Worm (Caenorhabditis elegans) whole organism, mixed stage, embryonic: ENCODE data around the gene gtf-2H2C.

ENCODE experiments used
- blmp-1 ChIP-seq: fragments of 150-350 bp; optimal IDR thresholded peaks from 2 replicates; lab custom pipeline; 2014; ENCODE audit warnings: missing biosample characterization, missing genetic modification characterization
- lin-32 ChIP-seq: fragments of 200-800 bp; sonication (Bioruptor generic); optimal IDR thresholded peaks from 2 replicates; lab custom pipeline; 2018; ENCODE audit warnings: mild to moderate bottlenecking, missing genetic modification characterization, missing compliant biosample characterization
- mep-1 ChIP-seq: fragments of 150-350 bp; optimal IDR thresholded peaks from 2 replicates; lab custom pipeline; 2017; ENCODE audit warnings: missing biosample characterization, missing genetic modification reagents, missing genetic modification characterization, inconsistent platforms
- nhr-12 ChIP-seq: fragments of 150-350 bp; optimal IDR thresholded peaks from 2 replicates; lab custom pipeline; 2014; ENCODE audit warnings: missing biosample characterization, missing genetic modification characterization
- nhr-28 ChIP-seq: fragments of 150-350 bp; optimal IDR thresholded peaks from 2 replicates; lab custom pipeline; 2014; ENCODE audit warnings: missing biosample characterization, missing genetic modification characterization
- nhr-76 ChIP-seq: sonication (generic microtip); optimal IDR thresholded peaks from 2 replicates; lab custom pipeline; 2017; ENCODE audit warnings: missing biosample characterization, missing genetic modification characterization
- pha-4 ChIP-seq: fragments of 150-350 bp; optimal IDR thresholded peaks from 2 replicates; lab custom pipeline; 2018; ENCODE audit warnings: missing biosample characterization, missing genetic modification reagents, missing genetic modification characterization
- sptf-1 ChIP-seq: sonication (generic microtip); optimal IDR thresholded peaks from 2 replicates; lab custom pipeline; 2017; ENCODE audit warnings: mild to moderate bottlenecking, missing genetic modification characterization, moderate library complexity, missing compliant biosample characterization

DNA sequence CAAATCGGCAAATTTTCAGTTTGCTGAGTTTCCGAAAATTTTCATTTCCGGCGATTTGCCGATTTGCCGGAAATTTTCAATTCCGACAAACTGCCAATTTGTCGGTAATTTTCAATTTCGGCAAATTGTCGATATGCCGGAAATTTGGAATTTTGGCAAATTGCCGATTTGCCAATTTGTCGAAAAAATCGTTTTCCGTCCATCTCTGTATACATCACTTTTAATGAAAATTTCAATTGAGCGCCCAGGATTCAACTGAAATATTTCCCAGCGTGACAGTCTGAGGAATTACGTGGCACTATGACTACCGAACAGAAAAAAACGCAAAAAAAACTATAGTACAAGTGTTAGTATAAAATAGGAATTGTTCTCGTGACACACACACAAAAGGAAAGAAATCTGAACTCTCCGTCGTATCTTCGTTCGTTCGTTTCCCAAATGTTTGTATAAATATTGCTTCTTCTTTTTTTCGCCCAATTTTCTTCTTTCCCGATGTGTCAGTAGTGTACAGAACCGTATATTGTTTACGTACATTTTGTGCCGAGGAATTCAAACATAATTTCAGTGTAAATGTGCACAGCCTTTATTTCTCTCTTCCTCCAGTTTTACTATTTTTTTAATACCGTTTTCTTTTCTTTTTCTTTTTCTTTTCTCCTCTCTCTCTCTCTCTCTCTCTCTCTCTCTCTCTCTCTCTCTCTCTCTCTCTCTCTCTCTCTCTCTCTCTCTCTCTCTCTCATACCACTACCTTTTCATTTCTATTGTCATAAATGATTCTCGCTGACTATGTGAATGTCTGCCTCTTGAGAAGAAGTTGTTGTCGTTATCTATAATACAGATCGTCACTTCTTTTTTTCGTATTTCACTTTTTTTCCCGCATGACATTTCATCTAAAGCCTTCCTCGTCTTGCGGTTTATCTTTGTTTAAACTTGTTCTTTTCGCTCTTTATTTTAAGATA is 42.2 kb upstream of the gtf-2H2C start:
- TF ChIP-seq pha-4 (tag; lab: Kevin White, UChicago) (no peak), lin-32 (GFP tag; lab: Kevin White, UChicago) (no peak), nhr-76 (tag; lab: Kevin White, UChicago) (no peak), nhr-12 (no peak), nhr-28 (no peak), blmp-1 (tag; lab: Kevin White, UChicago) (no peak), sptf-1 (tag; lab: Kevin White, UChicago) (no peak), mep-1 (tag; lab: Kevin White, UChicago) (no peak)
